Worm (Caenorhabditis elegans) whole organism, L4 larva: ENCODE measurements around the gene sre-7.
A peak's percentile ranks its signal among the peaks of the same experiment; 100 is the strongest.
"Not testable (repeated sequence)": the region's sequence is repeated elsewhere in the genome, so short reads cannot be mapped to it uniquely, and the experiment has no call there.

Experiments used
- F10B5.3 ChIP-seq: sonication (generic microtip); optimal IDR thresholded peaks from 2 replicates; lab custom pipeline; 2016; ENCODE audit warnings: mild to moderate bottlenecking, missing genetic modification characterization, missing compliant biosample characterization
- F49E8.2 ChIP-seq: sonication (generic microtip); optimal IDR thresholded peaks from 2 replicates; lab custom pipeline; 2016; ENCODE audit warnings: missing compliant biosample characterization, mild to moderate bottlenecking, missing genetic modification characterization, borderline replicate concordance
- T20F7.1 ChIP-seq: fragments of 200-800 bp; sonication (Bioruptor generic); optimal IDR thresholded peaks from 2 replicates; lab custom pipeline; 2018; ENCODE audit warnings: mild to moderate bottlenecking, missing genetic modification characterization, missing compliant biosample characterization
- Y48G9A.11 ChIP-seq: fragments of 200-800 bp; sonication (Bioruptor generic); IDR thresholded peaks from 2 replicates; pipeline ENCODE4 v1.3.6; 2022; ENCODE audit warnings: missing genetic modification reagents, missing genetic modification characterization, missing compliant biosample characterization
- aha-1 ChIP-seq: fragments of 150-350 bp; peaks from one replicate; lab custom pipeline; 2014; ENCODE audit warnings: missing biosample characterization, missing genetic modification characterization
- attf-4 ChIP-seq: sonication (generic microtip); optimal IDR thresholded peaks from 3 replicates; lab custom pipeline; 2017; ENCODE audit warnings: missing biosample characterization, missing genetic modification characterization
- ceh-44 ChIP-seq: fragments of 200-800 bp; sonication (Bioruptor generic); IDR thresholded peaks from 2 replicates; pipeline ENCODE4 v1.3.6; 2022; ENCODE audit warnings: missing genetic modification reagents, missing genetic modification characterization, missing compliant biosample characterization
- ceh-62 ChIP-seq: sonication (generic microtip); optimal IDR thresholded peaks from 2 replicates; lab custom pipeline; 2017; ENCODE audit warnings: missing biosample characterization, missing genetic modification characterization
- ctbp-1 ChIP-seq: fragments of 200-800 bp; sonication (Bioruptor generic); IDR thresholded peaks from 2 replicates; pipeline ENCODE4 v1.3.6; 2022; ENCODE audit warnings: missing genetic modification reagents, missing genetic modification characterization, missing compliant biosample characterization
- daf-12 ChIP-seq: fragments of 150-350 bp; optimal IDR thresholded peaks from 2 replicates; lab custom pipeline; 2014; ENCODE audit warnings: missing biosample characterization, missing genetic modification reagents, missing genetic modification characterization
- daf-16 ChIP-seq, 3 experiments: sonication (generic microtip); optimal IDR thresholded peaks; 2 replicates each; lab custom pipeline; 2016 to 2017; ENCODE audit warnings: missing genetic modification characterization in 3 of 3, missing genetic modification reagents in 3 of 3, mild to moderate bottlenecking in 2 of 3, missing compliant biosample characterization in 2 of 3, missing biosample characterization in 1 of 3, moderate library complexity in 1 of 3
- daf-8 ChIP-seq: fragments of 200-800 bp; sonication (Bioruptor generic); IDR thresholded peaks from 2 replicates; pipeline ENCODE4 v1.3.6; 2022; ENCODE audit warnings: missing genetic modification characterization, missing compliant biosample characterization
- dpl-1 ChIP-seq: fragments of 150-350 bp; optimal IDR thresholded peaks from 2 replicates; lab custom pipeline; 2014; ENCODE audit warnings: missing biosample characterization, missing genetic modification reagents, missing genetic modification characterization
- egl-27 ChIP-seq: sonication (generic microtip); optimal IDR thresholded peaks from 3 replicates; lab custom pipeline; 2017; ENCODE audit warnings: missing biosample characterization, missing genetic modification reagents, missing genetic modification characterization
- fkh-10 ChIP-seq: fragments of 150-350 bp; optimal IDR thresholded peaks from 2 replicates; lab custom pipeline; 2014; ENCODE audit warnings: missing biosample characterization, missing genetic modification reagents, missing genetic modification characterization
- lin-1 ChIP-seq: fragments of 200-800 bp; sonication (Bioruptor generic); IDR thresholded peaks from 2 replicates; pipeline ENCODE4 v1.3.6; 2022; ENCODE audit warnings: missing genetic modification reagents, missing genetic modification characterization, missing compliant biosample characterization
- lin-13 ChIP-seq: fragments of 150-350 bp; optimal IDR thresholded peaks from 2 replicates; lab custom pipeline; 2014; ENCODE audit warnings: missing biosample characterization, missing genetic modification reagents, missing genetic modification characterization
- lin-15B ChIP-seq: fragments of 150-350 bp; sonication (generic microtip); optimal IDR thresholded peaks from 3 replicates; lab custom pipeline; 2014; ENCODE audit warnings: missing biosample characterization, missing genetic modification characterization
- madf-9 ChIP-seq: fragments of 200-800 bp; sonication (Bioruptor generic); conservative IDR thresholded peaks from 2 replicates; pipeline ENCODE4 v1.3.6; 2022; ENCODE audit warnings: missing genetic modification reagents, missing genetic modification characterization, missing compliant biosample characterization
- mxl-3 ChIP-seq: fragments of 200-800 bp; sonication (Bioruptor generic); optimal IDR thresholded peaks from 2 replicates; lab custom pipeline; 2018; ENCODE audit warnings: mild to moderate bottlenecking, missing genetic modification characterization, missing compliant biosample characterization
- nhr-10 ChIP-seq: fragments of 150-350 bp; optimal IDR thresholded peaks from 2 replicates; lab custom pipeline; 2014; ENCODE audit warnings: missing biosample characterization, missing genetic modification characterization
- nhr-11 ChIP-seq: fragments of 150-350 bp; optimal IDR thresholded peaks from 2 replicates; lab custom pipeline; 2014; ENCODE audit warnings: missing biosample characterization, missing genetic modification characterization
- nhr-41 ChIP-seq: fragments of 200-800 bp; sonication (Bioruptor generic); IDR thresholded peaks from 2 replicates; pipeline ENCODE4 v1.3.6; 2022; ENCODE audit warnings: missing genetic modification reagents, missing genetic modification characterization, missing compliant biosample characterization
- nhr-42 ChIP-seq: fragments of 200-800 bp; sonication (Bioruptor generic); IDR thresholded peaks from 2 replicates; pipeline ENCODE4 v1.3.6; 2022; ENCODE audit warnings: missing genetic modification characterization, missing compliant biosample characterization
- nhr-48 ChIP-seq: sonication (generic microtip); optimal IDR thresholded peaks from 2 replicates; lab custom pipeline; 2016; ENCODE audit warnings: mild to moderate bottlenecking, missing genetic modification characterization, missing compliant biosample characterization
- rbr-2 ChIP-seq: sonication (generic microtip); optimal IDR thresholded peaks from 2 replicates; lab custom pipeline; 2016; ENCODE audit warnings: missing genotype, missing genetic modification characterization, missing compliant biosample characterization
- set-16 ChIP-seq: fragments of 200-800 bp; sonication (Bioruptor generic); IDR thresholded peaks from 2 replicates; pipeline ENCODE4 v1.3.6; 2022; ENCODE audit warnings: missing genetic modification reagents, missing genetic modification characterization, missing compliant biosample characterization
- snpc-1.2 ChIP-seq: fragments of 200-800 bp; sonication (Bioruptor generic); IDR thresholded peaks from 2 replicates; pipeline ENCODE4 v1.3.6; 2022; ENCODE audit warnings: missing genetic modification reagents, missing genetic modification characterization, missing compliant biosample characterization
- unc-62 ChIP-seq, 3 experiments: fragments of 150-350 bp in 1 of 3; sonication (generic microtip); optimal IDR thresholded peaks in 2 of 3; peaks in 1 of 3; 1 replicate in 1 of 3; 2 replicates in 2 of 3; lab custom pipeline; 2014 to 2017; ENCODE audit warnings: missing biosample characterization in 3 of 3, missing genetic modification characterization in 3 of 3, missing genetic modification reagents in 3 of 3, missing genotype in 1 of 3
- zfp-2 ChIP-seq: sonication (generic microtip); optimal IDR thresholded peaks from 2 replicates; lab custom pipeline; 2016; ENCODE audit warnings: mild to moderate bottlenecking, missing genetic modification characterization, missing compliant biosample characterization
- zfp-3 ChIP-seq: fragments of 200-800 bp; sonication (Bioruptor generic); conservative IDR thresholded peaks from 2 replicates; pipeline ENCODE4 v1.3.6; 2022; ENCODE audit warnings: missing genetic modification reagents, missing genetic modification characterization, missing compliant biosample characterization

sre-7 gene

DNA sequence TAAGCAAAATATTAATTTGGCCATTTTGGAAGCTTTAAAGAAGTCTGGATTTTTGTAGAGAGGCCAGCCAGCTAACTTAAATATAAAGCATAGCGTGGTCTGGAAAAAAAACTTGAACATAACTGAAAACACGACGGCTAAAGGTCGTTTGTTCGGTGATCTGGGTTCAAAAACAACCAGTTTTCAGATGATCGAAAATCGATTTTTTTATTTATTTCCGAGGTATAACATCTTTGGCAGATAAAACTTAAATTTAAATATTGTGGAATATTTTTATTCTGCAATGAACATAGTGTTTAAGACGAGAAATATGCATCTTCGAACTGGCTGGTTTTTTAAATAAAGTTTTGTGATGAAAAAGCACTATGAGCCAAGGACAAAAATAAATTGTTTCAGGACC is 24.6 kb downstream of the sre-7 start, which contains the start of gene F40G12.4:
TSS of gene F40G12.4 (minus strand) at position 101 of the 400 bp plus-strand sequence.
- TF ChIP-seq F49E8.2 (tag; lab: Kevin White, UChicago), result no peak
- TF ChIP-seq daf-12 (tag; lab: Kevin White, UChicago), result no peak
- no peak for TF ChIP-seq nhr-10
- no peak for TF ChIP-seq nhr-42
- no peak for TF ChIP-seq F10B5.3
- no peak for TF ChIP-seq nhr-11 (tag; lab: Kevin White, UChicago)
- TF ChIP-seq snpc-1.2, result no peak
- no peak for TF ChIP-seq zfp-2
- no peak for TF ChIP-seq madf-9 (GFP tag; lab: Robert Waterston, UW)
- TF ChIP-seq daf-8 (GFP tag; lab: Robert Waterston, UW), result no peak
- no peak for TF ChIP-seq dpl-1

ce11 chrV:14270729-14271128 is 26.7 kb downstream of the sre-7 start, which contains the start of gene F40G12.5:
Gene F40G12.5 (minus strand): TSS chrV:14270829.
- no peak for TF ChIP-seq fkh-10 (GFP tag; lab: Kevin White, UChicago)
- peak in 1 of 2 experiments; percentile 16 for TF ChIP-seq unc-62 (GFP tag; optimal IDR thresholded peaks at IDR 0.05 in 1 of 2; lab: Kevin White, UChicago)
- no peak for TF ChIP-seq unc-62 (tag; optimal IDR thresholded peaks at IDR 0.05; lab: Kevin White, UChicago)

DNA sequence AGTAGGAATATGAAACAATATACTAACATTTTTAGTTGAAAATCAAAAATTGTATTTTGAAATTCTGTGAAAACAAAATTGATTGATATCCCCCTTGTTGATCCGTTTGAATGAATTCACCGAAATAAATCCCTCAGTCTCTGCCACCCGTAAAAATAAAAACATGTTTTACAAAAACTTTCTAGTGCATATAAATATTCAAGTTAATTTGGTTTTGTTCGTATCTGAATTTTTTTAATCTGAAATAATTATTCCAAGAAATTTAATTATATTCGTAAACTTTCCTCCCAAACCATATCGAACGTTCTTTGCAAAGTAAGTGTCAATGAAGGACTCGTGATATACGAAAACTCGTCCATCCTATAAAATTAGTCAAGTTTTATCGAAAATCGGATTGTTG is 29.0 kb downstream of the sre-7 start, which contains the start of gene F40G12.6:
TSS of gene F40G12.6 (minus strand) at position 101 of the 400 bp plus-strand sequence.
- TF ChIP-seq ceh-62 (tag; lab: Kevin White, UChicago), result no peak
- TF ChIP-seq attf-4, result no peak
- TF ChIP-seq egl-27 (tag; lab: Kevin White, UChicago), result no peak
- no peak for TF ChIP-seq lin-1 (GFP tag; lab: Robert Waterston, UW)
- no peak for TF ChIP-seq ceh-44 (GFP tag; lab: Robert Waterston, UW)
- no peak for TF ChIP-seq mxl-3 (GFP tag; lab: Kevin White, UChicago)
- TF ChIP-seq T20F7.1, result no peak
- TF ChIP-seq daf-16 (GFP tag; optimal IDR thresholded peaks at IDR 0.05; lab: Kevin White, UChicago), result no peak
- TF ChIP-seq daf-16 (tag; optimal IDR thresholded peaks at IDR 0.05; lab: Kevin White, UChicago), result no peak
- TF ChIP-seq lin-13, result no peak
- TF ChIP-seq nhr-11 (tag; lab: Kevin White, UChicago), result no peak
- TF ChIP-seq, all 104 proteins: peak for 0

- TF ChIP-seq zfp-3; rbr-2 (tag; lab: Kevin White, UChicago); nhr-48: not testable (repeated sequence)
- TF ChIP-seq, all 104 proteins: peak for 0; not testable (repeated sequence) for 104
Observed at ce11 chrV:14274268-14274667, 30.3 kb downstream of the sre-7 start, which contains the start of gene F40G12.7. Gene F40G12.7 (plus strand): TSS chrV:14274568.

DNA sequence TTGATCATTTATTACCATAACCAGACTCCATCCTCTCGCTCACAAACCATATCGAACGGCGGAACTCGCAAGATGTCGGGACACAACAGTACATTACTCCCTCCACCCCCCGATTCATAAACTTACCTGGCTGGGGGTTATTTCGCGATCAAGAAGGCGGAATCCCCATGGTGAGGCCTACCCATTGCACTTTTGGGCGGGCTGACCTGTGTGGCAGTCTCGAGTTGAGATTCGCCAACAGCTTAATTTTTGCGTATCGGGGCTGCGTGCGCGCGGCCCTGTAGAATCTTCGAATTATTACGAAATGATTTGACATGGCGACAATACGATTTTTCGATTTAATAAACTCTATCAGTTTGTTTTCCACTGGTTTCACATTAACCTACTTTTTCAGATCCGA is 33.5 kb downstream of the sre-7 start:
- peak; percentile 54 for TF ChIP-seq aha-1 (tag; lab: Kevin White, UChicago)
- TF ChIP-seq Y48G9A.11 (GFP tag; lab: Robert Waterston, UW), result 0 out of 2 replicates have a peak, but pooled peaks have one; percentile 6

ce11 chrV:14279777-14280176 is 35.8 kb downstream of the sre-7 start, which contains the start of gene srt-33:
Gene srt-33 (minus strand): TSS chrV:14279877.
- no peak for TF ChIP-seq ctbp-1
- TF ChIP-seq snpc-1.2, result no peak

DNA sequence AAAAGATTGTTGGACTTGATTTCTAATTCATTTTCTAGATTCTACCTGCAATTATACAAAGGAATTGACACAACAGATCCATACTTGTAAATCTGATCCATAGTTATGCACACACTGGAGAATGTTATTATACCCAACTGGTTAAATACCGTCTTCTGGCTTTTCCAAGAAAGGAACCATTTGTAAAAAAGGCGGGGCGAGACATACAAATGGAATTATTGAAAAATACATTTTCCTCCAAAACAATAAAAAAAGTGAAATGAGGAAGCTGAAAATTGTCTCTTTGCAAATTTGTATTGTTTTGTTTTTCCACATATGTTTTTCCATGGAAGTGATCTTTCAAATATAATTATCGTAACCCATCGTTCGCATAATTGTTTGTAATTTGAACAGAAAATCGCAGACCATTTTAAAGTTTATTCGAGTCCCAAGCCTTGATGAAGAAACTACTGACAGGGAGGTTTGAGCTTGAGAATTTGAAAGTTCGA is 38.3 kb downstream of the sre-7 start, which contains the start of the genes srt-74 and F40G12.9:
TSS of gene srt-74 (minus strand) at position 101 of the 488 bp plus-strand sequence.
TSS of gene F40G12.9 (plus strand) at position 438 of the 488 bp plus-strand sequence.
- TF ChIP-seq lin-15B (tag; lab: Kevin White, UChicago) (no peak), set-16 (GFP tag; lab: Robert Waterston, UW) (no peak), nhr-41 (GFP tag; lab: Robert Waterston, UW) (no peak)
